Fruit fly (Drosophila melanogaster) whole organism, embryonic: ENCODE results near the gene Sec15.
A peak's percentile ranks its signal among the peaks of the same experiment; 100 is the strongest.

Source experiments
- Abd-B ChIP-seq: fragments of 200-800 bp; sonication (Bioruptor generic); optimal IDR thresholded peaks from 2 replicates; lab custom pipeline; 2018; ENCODE audit warnings: missing biosample characterization, mild to moderate bottlenecking, missing genetic modification characterization, moderate library complexity
- Aef1 ChIP-seq: fragments of 200-800 bp; sonication (Bioruptor generic); IDR thresholded peaks from 3 replicates; pipeline ENCODE4 v1.3.6; 2022; ENCODE audit warnings: missing biosample characterization, missing genetic modification characterization
- Awh ChIP-seq: fragments of 200-800 bp; sonication (Bioruptor generic); IDR thresholded peaks from 2 replicates; pipeline ENCODE4, ENCODE4 v1.3.6; 2022; ENCODE audit warnings: missing biosample characterization, missing genetic modification characterization
- CG10462 ChIP-seq: fragments of 200-800 bp; sonication (Bioruptor generic); optimal IDR thresholded peaks from 2 replicates; lab custom pipeline; 2016; ENCODE audit warnings: missing biosample characterization, missing genetic modification characterization
- CG10654 ChIP-seq: fragments of 200-800 bp; sonication (Bioruptor generic); optimal IDR thresholded peaks from 2 replicates; lab custom pipeline; 2016; ENCODE audit warnings: missing biosample characterization, missing genetic modification characterization
- CG11560 ChIP-seq: fragments of 200-800 bp; sonication (Bioruptor generic); IDR thresholded peaks from 3 replicates; pipeline ENCODE4 v1.3.6; 2022; ENCODE audit warnings: missing biosample characterization, missing genetic modification characterization
- CG12391 ChIP-seq: fragments of 200-800 bp; sonication (Bioruptor generic); optimal IDR thresholded peaks from 3 replicates; lab custom pipeline; 2018; ENCODE audit warnings: missing biosample characterization, mild to moderate bottlenecking, missing genetic modification characterization, moderate library complexity
- CG13775 ChIP-seq: fragments of 200-800 bp; sonication (Bioruptor generic); optimal IDR thresholded peaks from 3 replicates; lab custom pipeline; 2017; ENCODE audit warnings: missing biosample characterization, mild to moderate bottlenecking, missing genetic modification characterization
- CG17359 ChIP-seq: fragments of 200-800 bp; sonication (Bioruptor generic); optimal IDR thresholded peaks from 3 replicates; lab custom pipeline; 2018; ENCODE audit warnings: missing biosample characterization, mild to moderate bottlenecking, missing genetic modification characterization, moderate library complexity
- CG17385 ChIP-seq: fragments of 200-800 bp; sonication (Bioruptor generic); optimal IDR thresholded peaks from 3 replicates; lab custom pipeline; 2018; ENCODE audit warnings: missing biosample characterization, mild to moderate bottlenecking, missing genetic modification characterization
- CG2202 ChIP-seq: fragments of 200-800 bp; sonication (Bioruptor generic); optimal IDR thresholded peaks from 2 replicates; lab custom pipeline; 2018; ENCODE audit warnings: missing biosample characterization, mild to moderate bottlenecking, missing genetic modification characterization
- CG2875 ChIP-seq: fragments of 200-800 bp; sonication (Bioruptor generic); optimal IDR thresholded peaks from 2 replicates; lab custom pipeline; 2017; ENCODE audit warnings: missing biosample characterization, mild to moderate bottlenecking, missing genetic modification characterization, missing genetic modification reagents
- CG30020 ChIP-seq: fragments of 200-800 bp; optimal IDR thresholded peaks from 2 replicates; lab custom pipeline; 2019; ENCODE audit warnings: missing biosample characterization, mild to moderate bottlenecking, missing genetic modification characterization, moderate library complexity
- CG3407 ChIP-seq: fragments of 200-800 bp; sonication (Bioruptor generic); optimal IDR thresholded peaks from 2 replicates; lab custom pipeline; 2018; ENCODE audit warnings: missing biosample characterization, mild to moderate bottlenecking, missing genetic modification characterization
- CG3838 ChIP-seq: fragments of 200-800 bp; sonication (Bioruptor generic); optimal IDR thresholded peaks from 3 replicates; lab custom pipeline; 2016; ENCODE audit warnings: missing biosample characterization, missing genetic modification characterization
- CG6689 ChIP-seq: fragments of 200-800 bp; sonication (Bioruptor generic); IDR thresholded peaks from 2 replicates; pipeline ENCODE4 v1.3.6; 2022; ENCODE audit warnings: missing biosample characterization, missing genetic modification characterization
- CG6854 ChIP-seq: fragments of 200-800 bp; sonication (Bioruptor generic); optimal IDR thresholded peaks from 3 replicates; lab custom pipeline; 2017; ENCODE audit warnings: missing biosample characterization, mild to moderate bottlenecking, missing genetic modification characterization
- CG7987 ChIP-seq: fragments of 200-800 bp; sonication (Bioruptor generic); optimal IDR thresholded peaks from 2 replicates; lab custom pipeline; 2018; ENCODE audit warnings: missing biosample characterization, mild to moderate bottlenecking, missing genetic modification characterization, moderate library complexity
- CG9876 ChIP-seq: fragments of 200-800 bp; sonication (Bioruptor generic); optimal IDR thresholded peaks from 2 replicates; lab custom pipeline; 2016; ENCODE audit warnings: missing biosample characterization, missing genetic modification characterization
- CTCF ChIP-seq: fragments of 200-800 bp; sonication (Bioruptor generic); optimal IDR thresholded peaks from 2 replicates; lab custom pipeline; 2017; ENCODE audit warnings: missing biosample characterization, mild to moderate bottlenecking, missing genetic modification characterization, moderate library complexity
- Camta ChIP-seq: fragments of 200-800 bp; sonication (Bioruptor generic); optimal IDR thresholded peaks from 2 replicates; lab custom pipeline; 2016; ENCODE audit warnings: missing biosample characterization, missing genetic modification characterization
- CoRest ChIP-seq: fragments of 200-800 bp; sonication (Bioruptor generic); optimal IDR thresholded peaks from 3 replicates; lab custom pipeline; 2018; ENCODE audit warnings: missing biosample characterization, mild to moderate bottlenecking, missing genetic modification characterization, moderate library complexity
- Dp ChIP-seq: fragments of 200-800 bp; sonication (Bioruptor generic); optimal IDR thresholded peaks from 2 replicates; lab custom pipeline; 2018; ENCODE audit warnings: missing biosample characterization, mild to moderate bottlenecking, missing genetic modification characterization, moderate library complexity
- E2f2 ChIP-seq: fragments of 200-800 bp; sonication (Bioruptor generic); IDR thresholded peaks from 2 replicates; pipeline ENCODE4 v1.3.6; 2022; ENCODE audit warnings: missing biosample characterization, missing genetic modification characterization
- GATAe ChIP-seq: fragments of 200-800 bp; sonication (Bioruptor generic); conservative IDR thresholded peaks from 2 replicates; pipeline ENCODE4 v1.3.6; 2022; ENCODE audit warnings: missing biosample characterization, missing genetic modification characterization
- Jarid2 ChIP-seq: fragments of 200-800 bp; sonication (Bioruptor generic); optimal IDR thresholded peaks from 3 replicates; lab custom pipeline; 2017; ENCODE audit warnings: mild to moderate bottlenecking, missing biosample characterization, missing genetic modification reagents, missing genetic modification characterization
- Kr ChIP-seq: fragments of 200-800 bp; sonication (Bioruptor generic); optimal IDR thresholded peaks from 2 replicates; lab custom pipeline; 2017; ENCODE audit warnings: missing biosample characterization, mild to moderate bottlenecking, missing genetic modification characterization
- Max ChIP-seq: fragments of 200-800 bp; sonication (Bioruptor generic); optimal IDR thresholded peaks from 2 replicates; lab custom pipeline; 2016; ENCODE audit warnings: missing biosample characterization, mild to moderate bottlenecking, missing genetic modification characterization
- Nf-YC ChIP-seq: fragments of 200-800 bp; optimal IDR thresholded peaks from 3 replicates; lab custom pipeline; 2019; ENCODE audit warnings: missing biosample characterization, mild to moderate bottlenecking, missing genetic modification characterization, moderate library complexity
- ab ChIP-seq: fragments of 200-800 bp; sonication (Bioruptor generic); optimal IDR thresholded peaks from 2 replicates; lab custom pipeline; 2016; ENCODE audit warnings: missing biosample characterization, missing genetic modification characterization
- br ChIP-seq: fragments of >200 bp; optimal IDR thresholded peaks from 2 replicates; lab custom pipeline; 2017
- cato ChIP-seq: fragments of 200-800 bp; sonication (Bioruptor generic); optimal IDR thresholded peaks from 2 replicates; lab custom pipeline; 2016; ENCODE audit warnings: missing biosample characterization, missing genetic modification characterization, borderline replicate concordance
- cg ChIP-seq: fragments of 200-800 bp; sonication (Bioruptor generic); optimal IDR thresholded peaks from 3 replicates; lab custom pipeline; 2019; ENCODE audit warnings: missing biosample characterization, mild to moderate bottlenecking, missing genetic modification characterization, moderate library complexity
- chm ChIP-seq: fragments of 200-800 bp; sonication (Bioruptor generic); IDR thresholded peaks from 2 replicates; pipeline ENCODE4 v1.3.6; 2022; ENCODE audit warnings: missing biosample characterization, missing genetic modification characterization
- da ChIP-seq: fragments of 200-800 bp; sonication (Bioruptor generic); optimal IDR thresholded peaks from 2 replicates; lab custom pipeline; 2016; ENCODE audit warnings: missing biosample characterization, missing genetic modification characterization
- dati ChIP-seq: fragments of 200-800 bp; sonication (Bioruptor generic); IDR thresholded peaks from 2 replicates; pipeline ENCODE4 v1.3.6; 2022; ENCODE audit warnings: missing biosample characterization, missing genetic modification characterization
- esg ChIP-seq: fragments of 200-800 bp; sonication (Bioruptor generic); conservative IDR thresholded peaks from 2 replicates; pipeline ENCODE4 v1.3.6; 2022; ENCODE audit warnings: missing biosample characterization, missing genetic modification characterization
- fru ChIP-seq: fragments of >200 bp; optimal IDR thresholded peaks from 2 replicates; lab custom pipeline; 2017
- gfzf ChIP-seq: fragments of 200-800 bp; sonication (Bioruptor generic); optimal IDR thresholded peaks from 2 replicates; lab custom pipeline; 2016; ENCODE audit warnings: missing biosample characterization, mild to moderate bottlenecking, missing genetic modification characterization, moderate library complexity
- jumu ChIP-seq: fragments of 200-800 bp; sonication (Bioruptor generic); optimal IDR thresholded peaks from 3 replicates; lab custom pipeline; 2016; ENCODE audit warnings: missing biosample characterization, missing genetic modification characterization
- kni ChIP-seq: fragments of 200-800 bp; sonication (Bioruptor generic); optimal IDR thresholded peaks from 3 replicates; lab custom pipeline; 2017; ENCODE audit warnings: mild to moderate bottlenecking, missing biosample characterization, missing genetic modification reagents, missing genetic modification characterization
- mam ChIP-seq: fragments of 200-800 bp; sonication (Bioruptor generic); optimal IDR thresholded peaks from 3 replicates; lab custom pipeline; 2016; ENCODE audit warnings: missing biosample characterization, missing genetic modification characterization
- pb ChIP-seq: fragments of 200-800 bp; sonication (Bioruptor generic); optimal IDR thresholded peaks from 3 replicates; lab custom pipeline; 2016; ENCODE audit warnings: missing biosample characterization, missing genetic modification characterization
- salm ChIP-seq: fragments of 200-800 bp; sonication (Bioruptor generic); optimal IDR thresholded peaks from 2 replicates; lab custom pipeline; 2018; ENCODE audit warnings: missing biosample characterization, mild to moderate bottlenecking, missing genetic modification characterization
- seq ChIP-seq: fragments of 200-800 bp; sonication (Bioruptor generic); IDR thresholded peaks from 2 replicates; pipeline ENCODE4 v1.3.6; 2022; ENCODE audit warnings: missing biosample characterization, missing genetic modification characterization
- slbo ChIP-seq: fragments of 200-800 bp; sonication (Bioruptor generic); IDR thresholded peaks from 2 replicates; pipeline ENCODE4 v1.3.6; 2022; ENCODE audit warnings: missing biosample characterization, missing genetic modification characterization
- tna ChIP-seq: fragments of 200-800 bp; sonication (Bioruptor generic); IDR thresholded peaks from 2 replicates; pipeline ENCODE4 v1.3.6; 2022; ENCODE audit warnings: missing biosample characterization, missing genetic modification characterization; ENCODE audit not compliant: partially characterized antibody
- toy ChIP-seq: fragments of 200-800 bp; sonication (Bioruptor generic); IDR thresholded peaks from 2 replicates; pipeline ENCODE4 v1.3.6; 2022; ENCODE audit warnings: missing biosample characterization, missing genetic modification characterization
- vfl ChIP-seq: fragments of 200-800 bp; sonication (Bioruptor generic); optimal IDR thresholded peaks from 2 replicates; lab custom pipeline; 2016; ENCODE audit warnings: missing biosample characterization, missing genetic modification characterization
- wdn ChIP-seq: fragments of 200-800 bp; sonication (Bioruptor generic); IDR thresholded peaks from 2 replicates; pipeline ENCODE4 v1.3.6; 2022; ENCODE audit warnings: missing biosample characterization, missing genetic modification characterization
- z ChIP-seq: fragments of 200-800 bp; sonication (Bioruptor generic); IDR thresholded peaks from 3 replicates; pipeline ENCODE4 v1.3.6; 2022; ENCODE audit warnings: missing biosample characterization, missing genetic modification characterization
- zen ChIP-seq: fragments of 200-800 bp; sonication (Bioruptor generic); optimal IDR thresholded peaks from 3 replicates; lab custom pipeline; 2018; ENCODE audit warnings: missing biosample characterization, mild to moderate bottlenecking, missing genetic modification characterization, moderate library complexity

Sec15 gene

DNA sequence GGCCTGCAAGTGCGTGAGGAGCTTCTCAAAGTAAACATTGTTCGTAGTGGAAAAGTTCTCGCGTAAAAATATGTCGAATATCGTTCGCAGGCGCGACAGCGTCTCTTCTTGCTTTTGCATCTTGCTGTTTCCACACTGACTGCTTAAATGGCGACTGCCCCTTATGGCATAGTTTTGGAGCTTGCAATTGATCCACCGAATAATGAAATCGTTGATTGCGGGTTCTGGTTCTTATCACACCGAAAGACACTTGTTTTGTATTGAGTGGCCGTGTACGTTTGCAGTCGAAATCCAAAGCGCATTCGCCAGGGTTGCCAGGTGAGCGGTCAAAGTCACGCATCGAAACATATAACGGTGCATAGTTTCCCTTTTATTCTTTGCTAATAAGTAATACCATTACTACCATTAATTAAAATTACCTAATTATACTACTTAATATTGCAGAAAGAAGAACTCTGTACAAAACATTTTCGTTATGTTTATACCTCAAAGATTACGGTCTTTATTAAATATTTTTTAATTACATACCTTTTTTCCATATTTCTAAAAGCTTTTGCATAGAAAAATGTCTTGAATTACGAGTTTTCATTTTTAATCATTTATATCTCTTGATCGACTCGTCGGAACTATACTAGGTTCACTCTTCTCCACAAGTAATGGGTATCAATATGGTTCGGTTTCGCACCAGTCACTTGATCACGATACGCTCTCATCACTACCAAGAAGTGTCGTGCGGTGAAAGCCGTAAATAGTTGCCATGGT lies 6.1 kb downstream of the Sec15 start, which contains the start of the genes CG7044 and Tbc1d22 (continued):
- TF ChIP-seq esg (GFP tag; lab: Robert Waterston, UW) = no peak
- no peak for TF ChIP-seq CG17385
- no peak for TF ChIP-seq toy (GFP tag; lab: Robert Waterston, UW)
- TF ChIP-seq br = no peak
- peak; percentile 82 for TF ChIP-seq CoRest (tag; lab: Kevin White, UChicago)
- peak; percentile 16 for TF ChIP-seq cato (GFP tag; lab: Kevin White, UChicago)
- TF ChIP-seq Jarid2 (GFP tag; lab: Kevin White, UChicago) = no peak
- no peak for TF ChIP-seq tna
- TF ChIP-seq CG3407 (GFP tag; lab: Kevin White, UChicago) = no peak
- TF ChIP-seq CG17359 (tag; lab: Kevin White, UChicago) = no peak
- TF ChIP-seq slbo (GFP tag; lab: Robert Waterston, UW) = peak; percentile 68
- peak; percentile 27; the same call in 1 of the 2 replicates for TF ChIP-seq E2f2
- no peak for TF ChIP-seq Camta (GFP tag; lab: Kevin White, UChicago)
- peak; percentile 26 for TF ChIP-seq vfl (GFP tag; lab: Kevin White, UChicago)
- no peak for TF ChIP-seq CG7987 (GFP tag; lab: Kevin White, UChicago)
- no peak for TF ChIP-seq wdn (GFP tag; lab: Robert Waterston, UW)
- no peak for TF ChIP-seq chm (GFP tag; lab: Robert Waterston, UW)
- no peak for TF ChIP-seq GATAe (GFP tag; lab: Robert Waterston, UW)
- TF ChIP-seq CG10462 = peak; percentile 1
- TF ChIP-seq ab (GFP tag; lab: Kevin White, UChicago) = no peak
- TF ChIP-seq seq (GFP tag; lab: Robert Waterston, UW) = no peak
- TF ChIP-seq CTCF (GFP tag; lab: Kevin White, UChicago) = no peak
- TF ChIP-seq Aef1 (GFP tag; lab: Robert Waterston, UW) = 0 out of 3 replicates have a peak, but pooled peaks have one; percentile 23
- TF ChIP-seq dati (GFP tag; lab: Robert Waterston, UW) = no peak
- no peak for TF ChIP-seq CG11560
- TF ChIP-seq Nf-YC (tag; lab: Kevin White, UChicago) = peak; percentile 54
- peak; percentile 24 for TF ChIP-seq zen (tag; lab: Kevin White, UChicago)
- TF ChIP-seq Awh = no peak
- peak; percentile 27 for TF ChIP-seq Max
- TF ChIP-seq kni = no peak
- TF ChIP-seq salm = no peak
- no peak for TF ChIP-seq CG2875 (GFP tag; lab: Kevin White, UChicago)
- TF ChIP-seq CG3838 (GFP tag; lab: Kevin White, UChicago) = no peak
- TF ChIP-seq CG30020 = peak; percentile 41
- peak; percentile 71 for TF ChIP-seq Abd-B
- no peak for TF ChIP-seq CG6854
- no peak for TF ChIP-seq Kr (GFP tag; lab: Kevin White, UChicago)
- peak; percentile 0 for TF ChIP-seq CG10654 (GFP tag; lab: Kevin White, UChicago)
- peak; percentile 50; the same call in 1 of the 2 replicates for TF ChIP-seq CG6689 (GFP tag; lab: Robert Waterston, UW)
- peak; percentile 48 for TF ChIP-seq mam (GFP tag; lab: Kevin White, UChicago)
- no peak for TF ChIP-seq z (GFP tag; lab: Robert Waterston, UW)
- no peak for TF ChIP-seq fru (lab: Kevin White, UChicago)
- TF ChIP-seq cg (GFP tag; lab: Kevin White, UChicago) = no peak
- TF ChIP-seq Dp (GFP tag; lab: Kevin White, UChicago) = peak; percentile 16
- TF ChIP-seq da (GFP tag; lab: Kevin White, UChicago) = no peak
- no peak for TF ChIP-seq pb
- peak; percentile 63 for TF ChIP-seq CG13775 (GFP tag; lab: Kevin White, UChicago)
- TF ChIP-seq gfzf (GFP tag; lab: Kevin White, UChicago) = peak; percentile 75
- TF ChIP-seq jumu (GFP tag; lab: Kevin White, UChicago) = peak; percentile 36
- TF ChIP-seq CG2202 (tag; lab: Kevin White, UChicago) = no peak
- peak; percentile 69 for TF ChIP-seq CG12391 (tag; lab: Kevin White, UChicago)
- no peak for TF ChIP-seq CG9876 (GFP tag; lab: Kevin White, UChicago)
